Worm (Caenorhabditis elegans) whole organism, young adult: ENCODE results near the gene K07D4.6.
A peak's percentile ranks its signal among the peaks of the same experiment; 100 is the strongest.

Source experiments
- B0261.1 ChIP-seq: sonication (generic microtip); optimal IDR thresholded peaks from 2 replicates; lab custom pipeline; 2016; ENCODE audit warnings: mild to moderate bottlenecking, missing genetic modification characterization, moderate library complexity, missing compliant biosample characterization
- C06A6.2 ChIP-seq: fragments of 200-800 bp; sonication (Bioruptor generic); conservative IDR thresholded peaks from 2 replicates; pipeline ENCODE4 v1.3.6; 2022; ENCODE audit warnings: missing genetic modification characterization, missing compliant biosample characterization
- C17E4.6 ChIP-seq: fragments of 200-800 bp; sonication (Bioruptor generic); IDR thresholded peaks from 2 replicates; pipeline ENCODE4 v1.3.6; 2022; ENCODE audit warnings: missing genetic modification reagents, missing genetic modification characterization, missing compliant biosample characterization
- F10E7.11 ChIP-seq: sonication (generic microtip); optimal IDR thresholded peaks from 2 replicates; lab custom pipeline; 2017; ENCODE audit warnings: mild to moderate bottlenecking, missing genetic modification characterization, moderate library complexity, missing compliant biosample characterization
- F37B4.10 ChIP-seq: fragments of 200-800 bp; sonication (Bioruptor generic); IDR thresholded peaks from 2 replicates; pipeline ENCODE4 v1.3.6; 2022; ENCODE audit warnings: missing genetic modification characterization, missing compliant biosample characterization
- F39B2.1 ChIP-seq: fragments of 200-800 bp; sonication (Bioruptor generic); IDR thresholded peaks from 2 replicates; pipeline ENCODE4 v1.3.6; 2022; ENCODE audit warnings: missing genetic modification reagents, missing genetic modification characterization, missing compliant biosample characterization
- F52B5.7 ChIP-seq: sonication (generic microtip); optimal IDR thresholded peaks from 2 replicates; lab custom pipeline; 2016; ENCODE audit warnings: mild to moderate bottlenecking, missing genetic modification characterization, missing compliant biosample characterization
- F55B11.4 ChIP-seq: sonication (generic microtip); optimal IDR thresholded peaks from 2 replicates; lab custom pipeline; 2016; ENCODE audit warnings: missing compliant biosample characterization, missing genetic modification characterization, borderline replicate concordance; ENCODE audit not compliant: insufficient read depth
- K12H6.12 ChIP-seq: fragments of 200-800 bp; sonication (Bioruptor generic); optimal IDR thresholded peaks from 2 replicates; lab custom pipeline; 2018; ENCODE audit warnings: mild to moderate bottlenecking, missing genetic modification characterization, missing compliant biosample characterization
- Y79H2A.3 ChIP-seq: fragments of 200-800 bp; sonication (Bioruptor generic); conservative IDR thresholded peaks from 2 replicates; pipeline ENCODE4 v1.3.6; 2022; ENCODE audit warnings: missing genetic modification reagents, missing genetic modification characterization, missing compliant biosample characterization
- ama-1 ChIP-seq, 3 experiments: fragments of 150-350 bp in 1 of 3; sonication (generic microtip) in 2 of 3; optimal IDR thresholded peaks; 2 replicates each; lab custom pipeline; 2014 to 2018; ENCODE audit warnings: missing biosample characterization in 2 of 3, missing genetic modification characterization in 2 of 3, missing genetic modification reagents in 2 of 3
- aptf-2 ChIP-seq: fragments of 200-800 bp; sonication (Bioruptor generic); conservative IDR thresholded peaks from 2 replicates; pipeline ENCODE4 v1.3.6; 2022; ENCODE audit warnings: missing genetic modification reagents, missing genetic modification characterization, missing compliant biosample characterization
- atf-7 ChIP-seq: sonication (generic microtip); optimal IDR thresholded peaks from 2 replicates; lab custom pipeline; 2017; ENCODE audit warnings: mild to moderate bottlenecking, missing genetic modification characterization, missing compliant biosample characterization
- athp-1 ChIP-seq: sonication (generic microtip); optimal IDR thresholded peaks from 2 replicates; lab custom pipeline; 2017; ENCODE audit warnings: mild to moderate bottlenecking, missing genetic modification characterization, missing compliant biosample characterization
- attf-5 ChIP-seq: fragments of 200-800 bp; sonication (Bioruptor generic); optimal IDR thresholded peaks from 2 replicates; lab custom pipeline; 2018; ENCODE audit warnings: mild to moderate bottlenecking, missing genetic modification characterization, missing compliant biosample characterization
- ccch-3 ChIP-seq: fragments of 200-800 bp; sonication (Bioruptor generic); optimal IDR thresholded peaks from 2 replicates; lab custom pipeline; 2018; ENCODE audit warnings: mild to moderate bottlenecking, missing genetic modification characterization, missing compliant biosample characterization
- ceh-27 ChIP-seq: fragments of 200-800 bp; sonication (Bioruptor generic); optimal IDR thresholded peaks from 2 replicates; lab custom pipeline; 2018; ENCODE audit warnings: mild to moderate bottlenecking, missing genetic modification characterization, moderate library complexity, missing compliant biosample characterization
- ceh-40 ChIP-seq: fragments of 200-800 bp; sonication (Bioruptor generic); IDR thresholded peaks from 2 replicates; pipeline ENCODE4 v1.3.6; 2022; ENCODE audit warnings: missing genetic modification characterization, missing compliant biosample characterization
- ceh-79 ChIP-seq: sonication (generic microtip); optimal IDR thresholded peaks from 2 replicates; lab custom pipeline; 2017; ENCODE audit warnings: mild to moderate bottlenecking, missing genetic modification characterization, missing compliant biosample characterization
- chd-7 ChIP-seq: sonication (generic microtip); optimal IDR thresholded peaks from 2 replicates; lab custom pipeline; 2016; ENCODE audit warnings: mild to moderate bottlenecking, missing genetic modification characterization, moderate library complexity, missing compliant biosample characterization
- dpff-1 ChIP-seq: sonication (generic microtip); optimal IDR thresholded peaks from 2 replicates; lab custom pipeline; 2017; ENCODE audit warnings: mild to moderate bottlenecking, missing genetic modification characterization, missing compliant biosample characterization
- egl-18 ChIP-seq: fragments of 200-800 bp; sonication (Bioruptor generic); IDR thresholded peaks from 2 replicates; pipeline ENCODE4 v1.3.6; 2022; ENCODE audit warnings: missing genetic modification reagents, missing genetic modification characterization, missing compliant biosample characterization
- egrh-3 ChIP-seq: fragments of 200-800 bp; sonication (Bioruptor generic); IDR thresholded peaks from 2 replicates; pipeline ENCODE4 v1.3.6; 2022; ENCODE audit warnings: missing genetic modification reagents, missing genetic modification characterization, missing compliant biosample characterization
- ekl-4 ChIP-seq: fragments of 200-800 bp; sonication (Bioruptor generic); IDR thresholded peaks from 2 replicates; pipeline ENCODE4 v1.3.6; 2022; ENCODE audit warnings: missing genetic modification reagents, missing genetic modification characterization, missing compliant biosample characterization
- fkh-3 ChIP-seq: sonication (generic microtip); optimal IDR thresholded peaks from 2 replicates; lab custom pipeline; 2016; ENCODE audit warnings: mild to moderate bottlenecking, missing genetic modification characterization, missing compliant biosample characterization
- hmg-1.2 ChIP-seq: fragments of 200-800 bp; sonication (Bioruptor generic); IDR thresholded peaks from 2 replicates; pipeline ENCODE4 v1.3.6; 2022; ENCODE audit warnings: missing genetic modification reagents, missing genetic modification characterization, missing compliant biosample characterization
- hmg-20 ChIP-seq: fragments of 200-800 bp; sonication (Bioruptor generic); IDR thresholded peaks from 2 replicates; pipeline ENCODE4 v1.3.6; 2022; ENCODE audit warnings: missing genetic modification reagents, missing genetic modification characterization, missing compliant biosample characterization
- hrde-1 ChIP-seq: sonication (generic microtip); optimal IDR thresholded peaks from 2 replicates; lab custom pipeline; 2016; ENCODE audit warnings: missing genetic modification characterization, mild to moderate bottlenecking, missing compliant biosample characterization, moderate library complexity, missing genotype, missing genetic modification reagents, borderline replicate concordance
- let-526 ChIP-seq: fragments of 200-800 bp; sonication (Bioruptor generic); IDR thresholded peaks from 2 replicates; pipeline ENCODE4 v1.3.6; 2022; ENCODE audit warnings: missing genetic modification reagents, missing genetic modification characterization, missing compliant biosample characterization
- lin-26 ChIP-seq: fragments of 200-800 bp; sonication (Bioruptor generic); IDR thresholded peaks from 2 replicates; pipeline ENCODE4 v1.3.6; 2022; ENCODE audit warnings: missing genetic modification reagents, missing genetic modification characterization, missing compliant biosample characterization
- lin-54 ChIP-seq: fragments of 200-800 bp; sonication (Bioruptor generic); optimal IDR thresholded peaks from 2 replicates; lab custom pipeline; 2018; ENCODE audit warnings: mild to moderate bottlenecking, missing genetic modification characterization, missing compliant biosample characterization
- lsy-27 ChIP-seq: sonication (generic microtip); optimal IDR thresholded peaks from 2 replicates; lab custom pipeline; 2017; ENCODE audit warnings: missing genetic modification characterization, mild to moderate bottlenecking, missing compliant biosample characterization, antibody characterized with exemption, missing genotype, borderline replicate concordance; ENCODE audit not compliant: insufficient read depth
- madf-8 ChIP-seq: fragments of 200-800 bp; sonication (Bioruptor generic); conservative IDR thresholded peaks from 2 replicates; pipeline ENCODE4 v1.3.6; 2022; ENCODE audit warnings: missing genetic modification reagents, missing genetic modification characterization, missing compliant biosample characterization
- mcd-1 ChIP-seq: fragments of 200-800 bp; sonication (Bioruptor generic); IDR thresholded peaks from 2 replicates; pipeline ENCODE4 v1.3.6; 2022; ENCODE audit warnings: missing genetic modification reagents, missing genetic modification characterization, missing compliant biosample characterization
- nhr-179 ChIP-seq: sonication (generic microtip); optimal IDR thresholded peaks from 2 replicates; lab custom pipeline; 2016; ENCODE audit warnings: mild to moderate bottlenecking, missing genetic modification characterization, missing compliant biosample characterization
- nhr-27 ChIP-seq: fragments of 200-800 bp; sonication (Bioruptor generic); optimal IDR thresholded peaks from 2 replicates; lab custom pipeline; 2018; ENCODE audit warnings: mild to moderate bottlenecking, missing genetic modification characterization, moderate library complexity, missing compliant biosample characterization
- rcor-1 ChIP-seq: fragments of 200-800 bp; sonication (Bioruptor generic); IDR thresholded peaks from 2 replicates; pipeline ENCODE4 v1.3.6; 2022; ENCODE audit warnings: missing genetic modification reagents, missing genetic modification characterization, missing compliant biosample characterization
- rpc-1 ChIP-seq, 2 experiments: fragments of 150-350 bp in 1 of 2; sonication (generic microtip) in 1 of 2; optimal IDR thresholded peaks; 2 replicates each; lab custom pipeline; 2014 to 2018; ENCODE audit warnings: missing biosample characterization in 1 of 2, missing genetic modification characterization in 1 of 2, missing genetic modification reagents in 1 of 2, missing genotype in 1 of 2
- snpc-1.1 ChIP-seq: sonication (generic microtip); optimal IDR thresholded peaks from 2 replicates; lab custom pipeline; 2017; ENCODE audit warnings: missing genetic modification characterization, mild to moderate bottlenecking, missing compliant biosample characterization, antibody characterized with exemption, moderate library complexity, missing genotype, missing genetic modification reagents; ENCODE audit not compliant: insufficient read depth
- snpc-3.4 ChIP-seq: sonication (generic microtip); optimal IDR thresholded peaks from 2 replicates; lab custom pipeline; 2017; ENCODE audit warnings: missing genetic modification characterization, mild to moderate bottlenecking, missing compliant biosample characterization, antibody characterized with exemption, moderate library complexity, missing genotype, missing genetic modification reagents
- tbp1 ChIP-seq: fragments of 200-800 bp; sonication (Bioruptor generic); optimal IDR thresholded peaks from 2 replicates; lab custom pipeline; 2018; ENCODE audit warnings: mild to moderate bottlenecking, missing genetic modification characterization, missing compliant biosample characterization
- tlf-1 ChIP-seq: fragments of 200-800 bp; sonication (Bioruptor generic); optimal IDR thresholded peaks from 2 replicates; lab custom pipeline; 2018; ENCODE audit warnings: mild to moderate bottlenecking, missing genetic modification characterization, missing compliant biosample characterization
- unc-130 ChIP-seq: sonication (generic microtip); optimal IDR thresholded peaks from 2 replicates; lab custom pipeline; 2016; ENCODE audit warnings: missing genetic modification reagents, missing genetic modification characterization, missing compliant biosample characterization
- xnd-1 ChIP-seq: sonication (generic microtip); optimal IDR thresholded peaks from 2 replicates; lab custom pipeline; 2016; ENCODE audit warnings: missing genotype, missing genetic modification reagents, missing genetic modification characterization, missing compliant biosample characterization
- zfh-2 ChIP-seq: fragments of 200-800 bp; sonication (Bioruptor generic); conservative IDR thresholded peaks from 2 replicates; pipeline ENCODE4 v1.3.6; 2022; ENCODE audit warnings: missing genetic modification reagents, missing genetic modification characterization, missing compliant biosample characterization
- ztf-22 ChIP-seq: fragments of 200-800 bp; sonication (Bioruptor generic); optimal IDR thresholded peaks from 2 replicates; lab custom pipeline; 2018; ENCODE audit warnings: mild to moderate bottlenecking, missing genetic modification characterization, moderate library complexity, missing compliant biosample characterization
- ztf-3 ChIP-seq: fragments of 200-800 bp; sonication (Bioruptor generic); optimal IDR thresholded peaks from 2 replicates; lab custom pipeline; 2018; ENCODE audit warnings: mild to moderate bottlenecking, missing genetic modification characterization, missing compliant biosample characterization

Gene K07D4.6

ce11 chrII:4042696-4043095 lies 24.2 kb upstream of the K07D4.6 start (continued):
- peak; percentile 44; the same call in 1 of the 2 replicates for TF ChIP-seq rcor-1 (GFP tag; lab: Robert Waterston, UW)
- TF ChIP-seq snpc-3.4 (tag; lab: Kevin White, UChicago) = no peak
- TF ChIP-seq nhr-179 (tag; lab: Kevin White, UChicago) = no peak
- peak; percentile 38 for TF ChIP-seq dpff-1 (tag; lab: Kevin White, UChicago)
- TF ChIP-seq F39B2.1 = peak; percentile 55; the same call in 1 of the 2 replicates
- TF ChIP-seq ekl-4 (GFP tag; lab: Robert Waterston, UW) = peak; percentile 79
- no peak for TF ChIP-seq ztf-3 (GFP tag; lab: Kevin White, UChicago)
- TF ChIP-seq tlf-1 (GFP tag; lab: Kevin White, UChicago) = peak; percentile 38
- peak; percentile 69 for TF ChIP-seq hrde-1 (tag; lab: Kevin White, UChicago)
- TF ChIP-seq ceh-27 (GFP tag; lab: Kevin White, UChicago) = no peak
- TF ChIP-seq ceh-79 = peak; percentile 37
- no peak for TF ChIP-seq ztf-22 (GFP tag; lab: Kevin White, UChicago)
- TF ChIP-seq mcd-1 (GFP tag; lab: Robert Waterston, UW) = no peak; the same call in 1 of the 2 replicates
- TF ChIP-seq atf-7 (tag; lab: Kevin White, UChicago) = peak; percentile 58
- no peak for TF ChIP-seq F10E7.11
- TF ChIP-seq egrh-3 (GFP tag; lab: Robert Waterston, UW) = no peak
- TF ChIP-seq attf-5 (GFP tag; lab: Kevin White, UChicago) = peak; percentile 26
- TF ChIP-seq ama-1 (optimal IDR thresholded peaks at IDR 0.05; lab: Kevin White, UChicago) = peak; percentile 42
- peak in 1 of 2 experiments; percentile 38 for TF ChIP-seq ama-1 (GFP tag; optimal IDR thresholded peaks at IDR 0.05; lab: Kevin White, UChicago)
- TF ChIP-seq hmg-20 (GFP tag; lab: Robert Waterston, UW) = no peak
- TF ChIP-seq F37B4.10 = no peak
- peak; percentile 21 for TF ChIP-seq lin-54
- TF ChIP-seq chd-7 (tag; lab: Kevin White, UChicago) = peak; percentile 46
- no peak for TF ChIP-seq snpc-1.1 (tag; lab: Kevin White, UChicago)
- TF ChIP-seq fkh-3 (tag; lab: Kevin White, UChicago) = no peak
- TF ChIP-seq egl-18 (GFP tag; lab: Robert Waterston, UW) = no peak
- TF ChIP-seq ceh-40 (GFP tag; lab: Robert Waterston, UW) = no peak
- TF ChIP-seq C17E4.6 = peak; percentile 15; the same call in 1 of the 2 replicates
- peak; percentile 78 for TF ChIP-seq lin-26 (GFP tag; lab: Robert Waterston, UW)
- peak; percentile 90 for TF ChIP-seq Y79H2A.3 (GFP tag; lab: Robert Waterston, UW)
- no peak for TF ChIP-seq C06A6.2 (GFP tag; lab: Robert Waterston, UW)
- no peak for TF ChIP-seq rpc-1 (optimal IDR thresholded peaks at IDR 0.05; lab: Kevin White, UChicago)
- TF ChIP-seq rpc-1 (tag; optimal IDR thresholded peaks at IDR 0.05; lab: Kevin White, UChicago) = no peak
- no peak for TF ChIP-seq zfh-2
- TF ChIP-seq tbp1 = peak; percentile 47
- TF ChIP-seq F55B11.4 (tag; lab: Kevin White, UChicago) = no peak
- TF ChIP-seq B0261.1 = no peak
- TF ChIP-seq lsy-27 = no peak
- TF ChIP-seq xnd-1 = peak; percentile 42
- TF ChIP-seq athp-1 (tag; lab: Kevin White, UChicago) = peak; percentile 85
- TF ChIP-seq let-526 (GFP tag; lab: Robert Waterston, UW) = peak; percentile 69; the same call in 1 of the 2 replicates
- TF ChIP-seq unc-130 (GFP tag; lab: Kevin White, UChicago) = peak; percentile 10
- no peak for TF ChIP-seq ccch-3 (GFP tag; lab: Kevin White, UChicago)
- TF ChIP-seq K12H6.12 (tag; lab: Kevin White, UChicago) = no peak
- TF ChIP-seq aptf-2 (GFP tag; lab: Robert Waterston, UW) = no peak
- TF ChIP-seq nhr-27 = no peak
- TF ChIP-seq F52B5.7 (tag; lab: Kevin White, UChicago) = peak; percentile 32
- peak; percentile 30 for TF ChIP-seq hmg-1.2 (GFP tag; lab: Robert Waterston, UW)
- peak; percentile 36; the same call in 1 of the 2 replicates for TF ChIP-seq madf-8 (GFP tag; lab: Robert Waterston, UW)
- TF ChIP-seq, all 124 proteins: peak for 39
